Fruit fly (Drosophila melanogaster): ENCODE measurements around the gene Cog4.

Cog4 gene

dm6 chr2L:10506557-10507252, 18.3 kb upstream of the Cog4 start, which contains the start of the genes Myo31DF and CG6094 (continued):
- TF ChIP-seq dmrt99B (tag; optimal IDR thresholded peaks at IDR 0.05) (no peak), phol (tag; optimal IDR thresholded peaks at IDR 0.05) (peak; percentile 84), Hr39 (optimal IDR thresholded peaks at IDR 0.05) (no peak), ind (GFP tag; optimal IDR thresholded peaks at IDR 0.05) (no peak), dmrt11E (tag; optimal IDR thresholded peaks at IDR 0.05) (no peak), CG9876 (GFP tag; optimal IDR thresholded peaks at IDR 0.05) (no peak), CG17802 (tag; optimal IDR thresholded peaks at IDR 0.05) (peak; percentile 86), B-H2 (GFP tag; optimal IDR thresholded peaks at IDR 0.05) (peak; percentile 55), nmo (GFP tag; optimal IDR thresholded peaks at IDR 0.05) (peak; percentile 78), Trl (optimal IDR thresholded peaks at IDR 0.05) (no peak), Trl (GFP tag; optimal IDR thresholded peaks at IDR 0.05) (no peak), CG10543 (GFP tag; optimal IDR thresholded peaks at IDR 0.05) (peak; percentile 44), chif (GFP tag; optimal IDR thresholded peaks at IDR 0.05) (peak in 1 of 2 experiments; percentile 43), Mrtf (GFP tag; IDR thresholded peaks at IDR 0.05) (no peak), CG17385 (GFP tag; optimal IDR thresholded peaks at IDR 0.05) (peak; percentile 58), CkIIα-i1 (GFP tag; IDR thresholded peaks at IDR 0.05) (no peak), Hr78 (GFP tag; optimal IDR thresholded peaks at IDR 0.05) (no peak), vvl (GFP tag; IDR thresholded peaks at IDR 0.05) (peak; percentile 44), jing (GFP tag; optimal IDR thresholded peaks at IDR 0.05) (no peak), CG10209 (GFP tag; optimal IDR thresholded peaks at IDR 0.05) (no peak), Tbp (GFP tag; optimal IDR thresholded peaks at IDR 0.05) (peak; percentile 16), CG11560 (tag; IDR thresholded peaks at IDR 0.05) (no peak), sd (tag; optimal IDR thresholded peaks at IDR 0.05) (peak; percentile 65), CG10979 (tag; optimal IDR thresholded peaks at IDR 0.05) (no peak), trem (tag; optimal IDR thresholded peaks at IDR 0.05) (peak; percentile 80), CG3726 (GFP tag; IDR thresholded peaks at IDR 0.05) (no peak), lov (optimal IDR thresholded peaks at IDR 0.05) (no peak), lov (GFP tag; IDR thresholded peaks at IDR 0.05) (no peak), kah (GFP tag; optimal IDR thresholded peaks at IDR 0.05) (peak; percentile 36), inv (GFP tag; IDR thresholded peaks at IDR 0.05; ENCODE audit: partially characterized antibody) (no peak; the same call in 1 of the 2 replicates), CG16815 (GFP tag; optimal IDR thresholded peaks at IDR 0.05) (no peak), insv (GFP tag; optimal IDR thresholded peaks at IDR 0.05) (peak in 1 of 2 experiments; percentile 90), CG11093 (GFP tag; IDR thresholded peaks at IDR 0.05) (no peak), CG18599 (GFP tag; optimal IDR thresholded peaks at IDR 0.05) (peak; percentile 1), fd64A (GFP tag; optimal IDR thresholded peaks at IDR 0.05) (peak; percentile 1), C15 (GFP tag; IDR thresholded peaks at IDR 0.05) (no peak), ems (GFP tag; optimal IDR thresholded peaks at IDR 0.05) (peak; percentile 68), CG14710 (tag; optimal IDR thresholded peaks at IDR 0.05) (peak; percentile 81), pros (GFP tag; optimal IDR thresholded peaks at IDR 0.05) (no peak), CG7839 (tag; optimal IDR thresholded peaks at IDR 0.05) (peak; percentile 8), zen (tag; optimal IDR thresholded peaks at IDR 0.05) (peak; percentile 62), CG9932 (GFP tag; IDR thresholded peaks at IDR 0.05) (peak; percentile 55), az2 (GFP tag; optimal IDR thresholded peaks at IDR 0.05) (no peak), CG34376 (GFP tag; optimal IDR thresholded peaks at IDR 0.05) (peak; percentile 54), luna (GFP tag; optimal IDR thresholded peaks at IDR 0.05) (no peak), Deaf1 (tag; optimal IDR thresholded peaks at IDR 0.05) (peak; percentile 89), CG6791 (GFP tag; IDR thresholded peaks at IDR 0.05; ENCODE audit: partially characterized antibody) (peak; percentile 68; the same call in 2 of the 3 replicates), ftz-f1 (GFP tag; optimal IDR thresholded peaks at IDR 0.05) (peak; percentile 48), CG15073 (GFP tag; optimal IDR thresholded peaks at IDR 0.05) (no peak), CG3163 (GFP tag; optimal IDR thresholded peaks at IDR 0.05) (peak; percentile 59)

Data from whole organism, embryonic.